Worm (Caenorhabditis elegans) whole organism, L4 larva: Measurements from ENCODE around the gene M60.4.
A peak's percentile ranks its signal among the peaks of the same experiment; 100 is the strongest.

Experiments used
- D1046.2 ChIP-seq: fragments of 200-800 bp; sonication (Bioruptor generic); IDR thresholded peaks from 2 replicates; pipeline ENCODE4 v1.3.6; 2022; ENCODE audit warnings: missing genetic modification characterization, missing compliant biosample characterization
- F10B5.3 ChIP-seq: sonication (generic microtip); optimal IDR thresholded peaks from 2 replicates; lab custom pipeline; 2016; ENCODE audit warnings: mild to moderate bottlenecking, missing genetic modification characterization, missing compliant biosample characterization
- F26F4.8 ChIP-seq: fragments of 200-800 bp; sonication (Bioruptor generic); conservative IDR thresholded peaks from 2 replicates; pipeline ENCODE4 v1.3.6; 2022; ENCODE audit warnings: missing genetic modification characterization, missing compliant biosample characterization
- T26A8.4 ChIP-seq: fragments of 200-800 bp; sonication (Bioruptor generic); IDR thresholded peaks from 2 replicates; pipeline ENCODE4 v1.3.6; 2022; ENCODE audit warnings: missing genetic modification characterization, missing compliant biosample characterization
- Y105C5A.15 ChIP-seq: fragments of 200-800 bp; sonication (Bioruptor generic); IDR thresholded peaks from 2 replicates; pipeline ENCODE4 v1.3.6; 2022; ENCODE audit warnings: missing genetic modification characterization, missing compliant biosample characterization
- Y48G9A.11 ChIP-seq: fragments of 200-800 bp; sonication (Bioruptor generic); IDR thresholded peaks from 2 replicates; pipeline ENCODE4 v1.3.6; 2022; ENCODE audit warnings: missing genetic modification reagents, missing genetic modification characterization, missing compliant biosample characterization
- Y75B8A.6 ChIP-seq: fragments of 200-800 bp; sonication (Bioruptor generic); IDR thresholded peaks from 2 replicates; pipeline ENCODE4 v1.3.6; 2022; ENCODE audit warnings: missing genetic modification reagents, missing genetic modification characterization, missing compliant biosample characterization
- ceh-20 ChIP-seq: fragments of 200-800 bp; sonication (Bioruptor generic); IDR thresholded peaks from 2 replicates; pipeline ENCODE4 v1.3.6; 2022; ENCODE audit warnings: missing genetic modification reagents, missing genetic modification characterization, missing compliant biosample characterization
- ceh-28 ChIP-seq: fragments of 150-350 bp; optimal IDR thresholded peaks from 2 replicates; lab custom pipeline; 2014; ENCODE audit warnings: missing biosample characterization, missing genetic modification reagents, missing genetic modification characterization
- ceh-32 ChIP-seq: sonication (generic microtip); optimal IDR thresholded peaks from 2 replicates; lab custom pipeline; 2016; ENCODE audit warnings: mild to moderate bottlenecking, missing genetic modification characterization, missing compliant biosample characterization; ENCODE audit not compliant: poor library complexity
- ceh-62 ChIP-seq: sonication (generic microtip); optimal IDR thresholded peaks from 2 replicates; lab custom pipeline; 2017; ENCODE audit warnings: missing biosample characterization, missing genetic modification characterization
- ces-1 ChIP-seq: fragments of 150-350 bp; sonication (generic microtip); optimal IDR thresholded peaks from 4 replicates; lab custom pipeline; 2014; ENCODE audit warnings: missing biosample characterization, missing genetic modification reagents, missing genetic modification characterization
- daf-12 ChIP-seq: fragments of 150-350 bp; optimal IDR thresholded peaks from 2 replicates; lab custom pipeline; 2014; ENCODE audit warnings: missing biosample characterization, missing genetic modification reagents, missing genetic modification characterization
- daf-19 ChIP-seq: fragments of 200-800 bp; sonication (Bioruptor generic); conservative IDR thresholded peaks from 2 replicates; pipeline ENCODE4 v1.3.6; 2022; ENCODE audit warnings: missing genetic modification characterization, missing compliant biosample characterization
- daf-8 ChIP-seq: fragments of 200-800 bp; sonication (Bioruptor generic); IDR thresholded peaks from 2 replicates; pipeline ENCODE4 v1.3.6; 2022; ENCODE audit warnings: missing genetic modification characterization, missing compliant biosample characterization
- dpl-1 ChIP-seq: fragments of 150-350 bp; optimal IDR thresholded peaks from 2 replicates; lab custom pipeline; 2014; ENCODE audit warnings: missing biosample characterization, missing genetic modification reagents, missing genetic modification characterization
- dve-1 ChIP-seq: sonication (generic microtip); optimal IDR thresholded peaks from 2 replicates; lab custom pipeline; 2017; ENCODE audit warnings: antibody characterized with exemption, mild to moderate bottlenecking, missing genetic modification characterization, missing compliant biosample characterization; ENCODE audit not compliant: insufficient read depth
- egl-43 ChIP-seq: fragments of 200-800 bp; sonication (Bioruptor generic); IDR thresholded peaks from 2 replicates; pipeline ENCODE4 v1.3.6; 2022; ENCODE audit warnings: missing genetic modification reagents, missing genetic modification characterization, missing compliant biosample characterization
- gei-8 ChIP-seq: fragments of 200-800 bp; sonication (Bioruptor generic); optimal IDR thresholded peaks from 2 replicates; lab custom pipeline; 2018; ENCODE audit warnings: mild to moderate bottlenecking, missing genetic modification characterization, missing compliant biosample characterization
- hif-1 ChIP-seq, 2 experiments: sonication (generic microtip); optimal IDR thresholded peaks; 2 replicates each; lab custom pipeline; 2016 to 2017; ENCODE audit warnings: missing compliant biosample characterization in 2 of 2, missing genetic modification characterization in 2 of 2, missing genetic modification reagents in 2 of 2, missing genotype in 2 of 2, mild to moderate bottlenecking in 1 of 2
- hlh-11 ChIP-seq: fragments of 200-800 bp; sonication (Bioruptor generic); optimal IDR thresholded peaks from 2 replicates; lab custom pipeline; 2018; ENCODE audit warnings: mild to moderate bottlenecking, missing genetic modification characterization, missing compliant biosample characterization
- hlh-30 ChIP-seq: sonication (generic microtip); optimal IDR thresholded peaks from 2 replicates; lab custom pipeline; 2017; ENCODE audit warnings: antibody characterized with exemption, mild to moderate bottlenecking, missing genetic modification characterization, missing compliant biosample characterization; ENCODE audit not compliant: insufficient read depth
- hmg-1.1 ChIP-seq: fragments of 200-800 bp; sonication (Bioruptor generic); IDR thresholded peaks from 2 replicates; pipeline ENCODE4 v1.3.6; 2022; ENCODE audit warnings: missing genetic modification reagents, missing genetic modification characterization, missing compliant biosample characterization
- lim-7 ChIP-seq: fragments of 200-800 bp; sonication (Bioruptor generic); IDR thresholded peaks from 2 replicates; pipeline ENCODE4 v1.3.6; 2022; ENCODE audit warnings: missing genetic modification characterization, missing compliant biosample characterization
- lin-1 ChIP-seq: fragments of 200-800 bp; sonication (Bioruptor generic); IDR thresholded peaks from 2 replicates; pipeline ENCODE4 v1.3.6; 2022; ENCODE audit warnings: missing genetic modification reagents, missing genetic modification characterization, missing compliant biosample characterization
- lin-13 ChIP-seq: fragments of 150-350 bp; optimal IDR thresholded peaks from 2 replicates; lab custom pipeline; 2014; ENCODE audit warnings: missing biosample characterization, missing genetic modification reagents, missing genetic modification characterization
- lin-39 ChIP-seq: fragments of 150-350 bp; optimal IDR thresholded peaks from 2 replicates; lab custom pipeline; 2014; ENCODE audit warnings: missing biosample characterization, missing genetic modification reagents, missing genetic modification characterization
- lsy-2 ChIP-seq, 2 experiments: fragments of 150-350 bp in 1 of 2; sonication (generic microtip) in 1 of 2; optimal IDR thresholded peaks; 2 replicates each; lab custom pipeline; 2014 to 2017; ENCODE audit warnings: missing biosample characterization in 2 of 2, missing genetic modification characterization in 2 of 2
- madf-5 ChIP-seq, 2 experiments: fragments of 200-800 bp; sonication (Bioruptor generic); IDR thresholded peaks; 2 replicates each; pipeline ENCODE4 v1.3.6; 2022; ENCODE audit warnings: missing compliant biosample characterization in 2 of 2, missing genetic modification characterization in 2 of 2
- madf-9 ChIP-seq: fragments of 200-800 bp; sonication (Bioruptor generic); conservative IDR thresholded peaks from 2 replicates; pipeline ENCODE4 v1.3.6; 2022; ENCODE audit warnings: missing genetic modification reagents, missing genetic modification characterization, missing compliant biosample characterization
- mdl-1 ChIP-seq, 2 experiments: fragments of 150-350 bp in 1 of 2; sonication (generic microtip) in 1 of 2; optimal IDR thresholded peaks; 2 replicates each; lab custom pipeline; 2014 to 2017; ENCODE audit warnings: missing biosample characterization in 2 of 2, missing genetic modification characterization in 2 of 2
- mes-2 ChIP-seq: sonication (generic microtip); optimal IDR thresholded peaks from 2 replicates; lab custom pipeline; 2016; ENCODE audit warnings: missing genotype, mild to moderate bottlenecking, missing genetic modification characterization, missing compliant biosample characterization; ENCODE audit not compliant: poor library complexity, severe bottlenecking
- nhr-10 ChIP-seq: fragments of 150-350 bp; optimal IDR thresholded peaks from 2 replicates; lab custom pipeline; 2014; ENCODE audit warnings: missing biosample characterization, missing genetic modification characterization
- nhr-11 ChIP-seq: fragments of 150-350 bp; optimal IDR thresholded peaks from 2 replicates; lab custom pipeline; 2014; ENCODE audit warnings: missing biosample characterization, missing genetic modification characterization
- nhr-111 ChIP-seq: fragments of 200-800 bp; sonication (Bioruptor generic); optimal IDR thresholded peaks from 2 replicates; lab custom pipeline; 2018; ENCODE audit warnings: mild to moderate bottlenecking, missing genetic modification characterization, missing compliant biosample characterization
- nhr-237 ChIP-seq: sonication (generic microtip); optimal IDR thresholded peaks from 2 replicates; lab custom pipeline; 2017; ENCODE audit warnings: missing biosample characterization, missing genetic modification characterization
- nhr-25 ChIP-seq: sonication (generic microtip); optimal IDR thresholded peaks from 2 replicates; lab custom pipeline; 2017; ENCODE audit warnings: missing genetic modification characterization, mild to moderate bottlenecking, missing compliant biosample characterization, antibody characterized with exemption, moderate library complexity, borderline replicate concordance; ENCODE audit not compliant: insufficient read depth
- nhr-28 ChIP-seq: fragments of 150-350 bp; optimal IDR thresholded peaks from 2 replicates; lab custom pipeline; 2014; ENCODE audit warnings: missing biosample characterization, missing genetic modification characterization
- nhr-76 ChIP-seq: fragments of 150-350 bp; optimal IDR thresholded peaks from 2 replicates; lab custom pipeline; 2014; ENCODE audit warnings: missing biosample characterization, missing genetic modification characterization
- rbr-2 ChIP-seq: sonication (generic microtip); optimal IDR thresholded peaks from 2 replicates; lab custom pipeline; 2016; ENCODE audit warnings: missing genotype, missing genetic modification characterization, missing compliant biosample characterization
- sdz-12 ChIP-seq: fragments of 200-800 bp; sonication (Bioruptor generic); optimal IDR thresholded peaks from 2 replicates; lab custom pipeline; 2018; ENCODE audit warnings: mild to moderate bottlenecking, missing genetic modification characterization, missing compliant biosample characterization
- set-16 ChIP-seq: fragments of 200-800 bp; sonication (Bioruptor generic); IDR thresholded peaks from 2 replicates; pipeline ENCODE4 v1.3.6; 2022; ENCODE audit warnings: missing genetic modification reagents, missing genetic modification characterization, missing compliant biosample characterization
- snpc-4 ChIP-seq: fragments of 150-350 bp; optimal IDR thresholded peaks from 2 replicates; lab custom pipeline; 2014; ENCODE audit warnings: missing biosample characterization, missing genetic modification characterization
- spr-3 ChIP-seq: fragments of 200-800 bp; sonication (Bioruptor generic); optimal IDR thresholded peaks from 2 replicates; lab custom pipeline; 2018; ENCODE audit warnings: mild to moderate bottlenecking, missing genetic modification characterization, missing compliant biosample characterization
- tag-97 ChIP-seq: fragments of 200-800 bp; sonication (Bioruptor generic); IDR thresholded peaks from 2 replicates; pipeline ENCODE4 v1.3.6; 2022; ENCODE audit warnings: missing genetic modification characterization, missing compliant biosample characterization
- unc-62 ChIP-seq, 3 experiments: fragments of 150-350 bp in 1 of 3; sonication (generic microtip); optimal IDR thresholded peaks in 2 of 3; peaks in 1 of 3; 1 replicate in 1 of 3; 2 replicates in 2 of 3; lab custom pipeline; 2014 to 2017; ENCODE audit warnings: missing biosample characterization in 3 of 3, missing genetic modification characterization in 3 of 3, missing genetic modification reagents in 3 of 3, missing genotype in 1 of 3
- zfp-2 ChIP-seq: sonication (generic microtip); optimal IDR thresholded peaks from 2 replicates; lab custom pipeline; 2016; ENCODE audit warnings: mild to moderate bottlenecking, missing genetic modification characterization, missing compliant biosample characterization
- zfp-3 ChIP-seq: fragments of 200-800 bp; sonication (Bioruptor generic); conservative IDR thresholded peaks from 2 replicates; pipeline ENCODE4 v1.3.6; 2022; ENCODE audit warnings: missing genetic modification reagents, missing genetic modification characterization, missing compliant biosample characterization
- zip-11 ChIP-seq: fragments of 200-800 bp; sonication (Bioruptor generic); IDR thresholded peaks from 2 replicates; pipeline ENCODE4 v1.3.6; 2022; ENCODE audit warnings: missing genetic modification characterization, missing compliant biosample characterization
- ztf-7 ChIP-seq: fragments of 150-350 bp; optimal IDR thresholded peaks from 2 replicates; lab custom pipeline; 2014; ENCODE audit warnings: missing biosample characterization, missing genetic modification characterization

M60.4 gene

ce11 chrX:8231858-8232257 is 4.3 kb downstream of the M60.4 start, which contains the start of gene K02A6.3 (continued):
- TF ChIP-seq lin-13 (GFP tag; lab: Kevin White, UChicago) (no peak), ceh-20 (GFP tag; lab: Robert Waterston, UW) (peak; percentile 81), hmg-1.1 (GFP tag; lab: Robert Waterston, UW) (peak; percentile 85), mdl-1 (tag; optimal IDR thresholded peaks at IDR 0.05; lab: Kevin White, UChicago) (peak; percentile 94 to 99), nhr-237 (tag; lab: Kevin White, UChicago) (no peak), lsy-2 (tag; optimal IDR thresholded peaks at IDR 0.05; lab: Kevin White, UChicago) (peak in 1 of 2 experiments; percentile 83), nhr-11 (tag; lab: Kevin White, UChicago) (peak; percentile 84), Y105C5A.15 (no peak), nhr-25 (tag; lab: Kevin White, UChicago) (peak; percentile 12), lin-39 (tag; lab: Kevin White, UChicago) (no peak), hif-1 (tag; optimal IDR thresholded peaks at IDR 0.05; lab: Kevin White, UChicago) (peak; percentile 9 to 86), ceh-62 (tag; lab: Kevin White, UChicago) (no peak), madf-5 (GFP tag; IDR thresholded peaks at IDR 0.05; lab: Robert Waterston, UW) (no peak), ceh-28 (peak; percentile 78), set-16 (GFP tag; lab: Robert Waterston, UW) (peak; percentile 40; the same call in 1 of the 2 replicates), ceh-32 (no peak), snpc-4 (no peak), nhr-76 (tag; lab: Kevin White, UChicago) (peak; percentile 63), daf-12 (no peak), mes-2 (tag; lab: Kevin White, UChicago) (peak; percentile 71), lim-7 (GFP tag; lab: Robert Waterston, UW) (no peak), daf-8 (no peak), D1046.2 (GFP tag; lab: Robert Waterston, UW) (no peak), Y48G9A.11 (GFP tag; lab: Robert Waterston, UW) (no peak), unc-62 (GFP tag; optimal IDR thresholded peaks at IDR 0.05 in 1 of 2; lab: Kevin White, UChicago) (peak in 1 of 2 experiments; percentile 85), unc-62 (tag; optimal IDR thresholded peaks at IDR 0.05; lab: Kevin White, UChicago) (no peak), T26A8.4 (GFP tag; lab: Robert Waterston, UW) (peak; percentile 79), nhr-10 (tag; lab: Kevin White, UChicago) (no peak), zfp-2 (no peak), zip-11 (GFP tag; lab: Robert Waterston, UW) (no peak), nhr-111 (GFP tag; lab: Kevin White, UChicago) (no peak), gei-8 (GFP tag; lab: Kevin White, UChicago) (peak; percentile 77), nhr-28 (tag; lab: Kevin White, UChicago) (peak; percentile 86), ztf-7 (peak; percentile 19), hlh-11 (tag; lab: Kevin White, UChicago) (peak; percentile 98), spr-3 (GFP tag; lab: Kevin White, UChicago) (no peak), dpl-1 (GFP tag; lab: Kevin White, UChicago) (peak; percentile 56), egl-43 (GFP tag; lab: Robert Waterston, UW) (no peak; the same call in 1 of the 2 replicates), zfp-3 (GFP tag; lab: Robert Waterston, UW) (peak; percentile 82; the same call in 1 of the 2 replicates), sdz-12 (GFP tag; lab: Kevin White, UChicago) (no peak), rbr-2 (tag; lab: Kevin White, UChicago) (peak; percentile 79), daf-19 (GFP tag; lab: Robert Waterston, UW) (no peak), Y75B8A.6 (GFP tag; lab: Robert Waterston, UW) (0 out of 2 replicates have a peak, but pooled peaks have one; percentile 65), madf-9 (GFP tag; lab: Robert Waterston, UW) (peak; percentile 62), hlh-30 (tag; lab: Kevin White, UChicago) (peak; percentile 99), dve-1 (peak; percentile 95), F10B5.3 (no peak), lin-1 (GFP tag; lab: Robert Waterston, UW) (peak; percentile 52; the same call in 1 of the 2 replicates), ces-1 (GFP tag; lab: Kevin White, UChicago) (no peak), F26F4.8 (no peak), tag-97 (GFP tag; lab: Robert Waterston, UW) (no peak)
